Worm (Caenorhabditis elegans) whole organism, midembryonic: Measurements from ENCODE around the gene D1086.8.

Source experiments
- T22C8.4 ChIP-seq: fragments of 200-800 bp; sonication (Bioruptor generic); IDR thresholded peaks from 2 replicates; pipeline ENCODE4 v1.3.6; 2022; ENCODE audit warnings: missing genetic modification characterization, missing compliant biosample characterization
- cog-1 ChIP-seq: sonication (generic microtip); optimal IDR thresholded peaks from 2 replicates; lab custom pipeline; 2016; ENCODE audit warnings: missing genetic modification characterization, missing compliant biosample characterization
- ref-1 ChIP-seq: fragments of 200-800 bp; sonication (Bioruptor generic); conservative IDR thresholded peaks from 2 replicates; pipeline ENCODE4 v1.3.6; 2022; ENCODE audit warnings: missing genetic modification reagents, missing genetic modification characterization, missing compliant biosample characterization

DNA sequence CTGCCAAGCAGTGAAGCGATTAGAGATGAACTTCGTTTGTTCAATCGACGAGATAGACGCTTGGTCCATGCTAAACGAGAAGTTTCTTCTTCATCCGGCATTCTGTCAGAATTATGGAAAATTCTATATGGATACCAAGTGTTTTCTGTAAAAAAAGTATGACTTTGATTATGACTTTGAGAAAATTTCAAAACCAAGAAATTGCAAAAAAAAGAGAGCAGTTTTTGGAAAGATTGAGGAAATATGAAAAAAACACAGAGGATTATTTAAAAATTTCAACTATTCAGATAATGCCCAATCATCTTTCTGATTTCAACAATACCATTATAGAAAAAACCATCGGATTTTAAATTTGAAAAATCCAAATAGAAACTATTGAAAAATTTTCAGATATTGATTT lies 51.4 kb downstream of the D1086.8 start, which contains the start of gene par-1:
- TF ChIP-seq cog-1, result no peak
- TF ChIP-seq T22C8.4 (GFP tag; lab: Robert Waterston, UW), result no peak
- TF ChIP-seq ref-1, result no peak
